Fruit fly (Drosophila melanogaster): ENCODE data around the gene Nepl15.

The Nepl15 gene

DNA sequence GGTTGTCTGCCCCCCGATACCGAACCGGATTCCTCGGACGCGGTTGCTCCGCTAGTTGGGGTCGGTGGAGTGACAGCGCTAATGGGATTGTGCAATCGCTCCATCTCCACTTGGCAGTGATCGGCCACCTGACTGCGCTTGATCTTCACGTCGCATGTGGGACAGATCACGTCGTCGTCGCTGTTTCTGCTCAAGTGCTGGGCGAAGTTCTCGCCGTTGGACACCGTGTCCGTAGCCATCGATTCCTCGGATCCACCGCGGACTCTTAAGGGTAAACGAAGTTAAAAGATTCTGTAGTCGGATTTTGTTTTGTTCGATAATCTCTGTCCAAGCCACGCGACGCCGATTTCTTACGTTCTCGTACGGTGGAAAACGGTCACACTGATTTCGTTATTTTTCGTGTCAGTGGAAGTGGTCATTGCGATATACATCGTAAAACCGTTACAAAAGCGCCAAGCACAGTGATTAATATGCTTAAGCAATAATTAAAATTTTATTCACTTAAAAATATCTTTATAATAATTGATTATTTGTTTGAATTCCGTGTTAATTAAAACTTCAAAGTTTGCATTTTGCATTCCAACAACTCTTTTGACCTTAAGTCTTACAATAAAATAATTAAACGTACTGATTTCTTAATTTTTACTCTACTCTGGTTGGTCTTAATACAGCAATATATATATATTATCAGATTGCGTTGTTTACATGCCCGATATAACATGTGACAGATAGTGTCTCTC is 39.8 kb downstream of the Nepl15 start, which contains the start of gene RNF220 (continued):
- TF ChIP-seq sqz (GFP tag; optimal IDR thresholded peaks at IDR 0.05) (no peak), E2f1 (GFP tag; IDR thresholded peaks at IDR 0.05) (no peak), CG4328 (GFP tag; optimal IDR thresholded peaks at IDR 0.05) (no peak), chinmo (GFP tag; IDR thresholded peaks at IDR 0.05; ENCODE audit: partially characterized antibody) (peak; percentile 16; the same call in 1 of the 4 replicates), cad (GFP tag; optimal IDR thresholded peaks at IDR 0.05) (no peak), dm (GFP tag; optimal IDR thresholded peaks at IDR 0.05) (peak; percentile 30), CG30403 (GFP tag; optimal IDR thresholded peaks at IDR 0.05) (peak; percentile 54), ham (GFP tag; IDR thresholded peaks at IDR 0.05) (no peak), CG12299 (tag; optimal IDR thresholded peaks at IDR 0.05) (no peak), row (GFP tag; IDR thresholded peaks at IDR 0.05) (no peak; the same call in none of the 3 replicates), CG10462 (GFP tag; optimal IDR thresholded peaks at IDR 0.05) (no peak), crp (GFP tag; optimal IDR thresholded peaks at IDR 0.05) (no peak), en (GFP tag; optimal IDR thresholded peaks at IDR 0.05) (no peak), Gsc (GFP tag; IDR thresholded peaks at IDR 0.05) (no peak), Dip2 (GFP tag; IDR thresholded peaks at IDR 0.05) (no peak), CG13775 (GFP tag; optimal IDR thresholded peaks at IDR 0.05) (peak; percentile 32), her (GFP tag; optimal IDR thresholded peaks at IDR 0.05) (no peak), bigmax (GFP tag; optimal IDR thresholded peaks at IDR 0.05) (no peak), CG6854 (GFP tag; optimal IDR thresholded peaks at IDR 0.05) (no peak), onecut (GFP tag; IDR thresholded peaks at IDR 0.05) (no peak), CG18476 (GFP tag; optimal IDR thresholded peaks at IDR 0.05) (no peak), CG7839 (tag; optimal IDR thresholded peaks at IDR 0.05) (peak; percentile 39), eyg (GFP tag; optimal IDR thresholded peaks at IDR 0.05) (no peak), CG12219 (GFP tag; optimal IDR thresholded peaks at IDR 0.05) (no peak), Asciz (GFP tag; optimal IDR thresholded peaks at IDR 0.05) (no peak), CG17328 (GFP tag; IDR thresholded peaks at IDR 0.05) (no peak), CkIIα-i1 (GFP tag; IDR thresholded peaks at IDR 0.05) (no peak), sisA (GFP tag; IDR thresholded peaks at IDR 0.05) (no peak), D19A (tag; optimal IDR thresholded peaks at IDR 0.05) (peak; percentile 1), Lpt (GFP tag; optimal IDR thresholded peaks at IDR 0.05) (no peak), sima (GFP tag; optimal IDR thresholded peaks at IDR 0.05) (no peak), stwl (tag; optimal IDR thresholded peaks at IDR 0.05) (no peak), chn (GFP tag; optimal IDR thresholded peaks at IDR 0.05) (no peak), MTF-1 (GFP tag; optimal IDR thresholded peaks at IDR 0.05; ENCODE audit: borderline replicate concordance) (no peak), br (optimal IDR thresholded peaks at IDR 0.05) (no peak), CG11696 (GFP tag; IDR thresholded peaks at IDR 0.05) (no peak), Blimp-1 (GFP tag; optimal IDR thresholded peaks at IDR 0.05) (no peak), gcm2 (GFP tag; optimal IDR thresholded peaks at IDR 0.05) (no peak), CG42726 (GFP tag; IDR thresholded peaks at IDR 0.05; ENCODE audit: partially characterized antibody) (peak; percentile 68), odd (GFP tag; optimal IDR thresholded peaks at IDR 0.05) (no peak), CG10431 (GFP tag; optimal IDR thresholded peaks at IDR 0.05) (no peak), CG12769 (tag; optimal IDR thresholded peaks at IDR 0.05) (no peak), CG10274 (GFP tag; optimal IDR thresholded peaks at IDR 0.05) (no peak), fd3F (GFP tag; optimal IDR thresholded peaks at IDR 0.05) (no peak), pnt (GFP tag; optimal IDR thresholded peaks at IDR 0.05) (no peak), CG32772 (GFP tag; IDR thresholded peaks at IDR 0.05) (no peak), CG8765 (GFP tag; IDR thresholded peaks at IDR 0.05) (no peak), Oaz (GFP tag; IDR thresholded peaks at IDR 0.05) (no peak), Nf-YB (GFP tag; optimal IDR thresholded peaks at IDR 0.05) (no peak), lola (GFP tag; optimal IDR thresholded peaks at IDR 0.05) (peak in 1 of 3 experiments; percentile 16), Side (GFP tag; optimal IDR thresholded peaks at IDR 0.05) (no peak)
